Fruit fly (Drosophila melanogaster) whole organism, embryonic: Measurements from ENCODE around the gene Mec2.

ENCODE experiments used
- ATbp ChIP-seq: fragments of 200-800 bp; sonication (Bioruptor generic); optimal IDR thresholded peaks from 2 replicates; lab custom pipeline; 2017; ENCODE audit warnings: missing biosample characterization, mild to moderate bottlenecking, missing genetic modification characterization, missing genetic modification reagents
- Asciz ChIP-seq: fragments of 200-800 bp; sonication (Bioruptor generic); optimal IDR thresholded peaks from 2 replicates; lab custom pipeline; 2017; ENCODE audit warnings: missing biosample characterization, mild to moderate bottlenecking, missing genetic modification characterization, missing genetic modification reagents
- Atf6 ChIP-seq: fragments of 200-800 bp; sonication (Bioruptor generic); IDR thresholded peaks from 2 replicates; pipeline ENCODE4 v1.3.6; 2022; ENCODE audit warnings: missing biosample characterization, missing genetic modification characterization
- Awh ChIP-seq: fragments of 200-800 bp; sonication (Bioruptor generic); IDR thresholded peaks from 2 replicates; pipeline ENCODE4, ENCODE4 v1.3.6; 2022; ENCODE audit warnings: missing biosample characterization, missing genetic modification characterization
- CG10321 ChIP-seq: fragments of 200-800 bp; sonication (Bioruptor generic); IDR thresholded peaks from 2 replicates; pipeline ENCODE4 v1.3.6; 2022; ENCODE audit warnings: missing biosample characterization, missing genetic modification characterization
- CG11247 ChIP-seq: fragments of 200-800 bp; sonication (Bioruptor generic); IDR thresholded peaks from 2 replicates; pipeline ENCODE4 v1.3.6; 2022; ENCODE audit warnings: missing biosample characterization, missing genetic modification characterization
- CG11456 ChIP-seq: fragments of 200-800 bp; sonication (Bioruptor generic); IDR thresholded peaks from 3 replicates; pipeline ENCODE4 v1.3.6; 2022; ENCODE audit warnings: missing biosample characterization, missing genetic modification characterization
- CG12104 ChIP-seq: fragments of 200-800 bp; sonication (Bioruptor generic); optimal IDR thresholded peaks from 3 replicates; lab custom pipeline; 2016; ENCODE audit warnings: missing biosample characterization, missing genetic modification characterization
- CG14050 ChIP-seq: fragments of 200-800 bp; sonication (Bioruptor generic); IDR thresholded peaks from 3 replicates; pipeline ENCODE4 v1.3.6; 2022; ENCODE audit warnings: missing biosample characterization, missing genetic modification characterization
- CG14965 ChIP-seq: fragments of 200-800 bp; sonication (Bioruptor generic); optimal IDR thresholded peaks from 2 replicates; lab custom pipeline; 2016; ENCODE audit warnings: missing biosample characterization, missing genetic modification characterization, borderline replicate concordance
- CG16779 ChIP-seq: fragments of 200-800 bp; sonication (Bioruptor generic); IDR thresholded peaks from 2 replicates; pipeline ENCODE4 v1.3.6; 2022; ENCODE audit warnings: missing biosample characterization, missing genetic modification characterization
- CG18011 ChIP-seq: fragments of 200-800 bp; sonication (Bioruptor generic); optimal IDR thresholded peaks from 2 replicates; lab custom pipeline; 2017; ENCODE audit warnings: missing biosample characterization, missing genetic modification characterization, mild to moderate bottlenecking, moderate library complexity, missing genotype
- CG2712 ChIP-seq: fragments of 200-800 bp; optimal IDR thresholded peaks from 3 replicates; lab custom pipeline; 2019; ENCODE audit warnings: missing biosample characterization, mild to moderate bottlenecking, missing genetic modification characterization, moderate library complexity
- CG30020 ChIP-seq: fragments of 200-800 bp; optimal IDR thresholded peaks from 2 replicates; lab custom pipeline; 2019; ENCODE audit warnings: missing biosample characterization, mild to moderate bottlenecking, missing genetic modification characterization, moderate library complexity
- CG30403 ChIP-seq: fragments of 200-800 bp; sonication (Bioruptor generic); optimal IDR thresholded peaks from 3 replicates; lab custom pipeline; 2016; ENCODE audit warnings: missing biosample characterization, missing genetic modification characterization
- CG32767 ChIP-seq: fragments of 200-800 bp; sonication (Bioruptor generic); IDR thresholded peaks from 2 replicates; pipeline ENCODE4 v1.3.6; 2022; ENCODE audit warnings: missing biosample characterization, missing genetic modification characterization
- CG4707 ChIP-seq: fragments of 200-800 bp; sonication (Bioruptor generic); optimal IDR thresholded peaks from 2 replicates; lab custom pipeline; 2018; ENCODE audit warnings: missing biosample characterization, mild to moderate bottlenecking, missing genetic modification characterization, moderate library complexity
- CG6791 ChIP-seq: fragments of 200-800 bp; sonication (Bioruptor generic); IDR thresholded peaks from 3 replicates; pipeline ENCODE4 v1.3.6; 2022; ENCODE audit warnings: missing biosample characterization, missing genetic modification characterization; ENCODE audit not compliant: partially characterized antibody
- CG7928 ChIP-seq: fragments of 200-800 bp; sonication (Bioruptor generic); optimal IDR thresholded peaks from 2 replicates; lab custom pipeline; 2017; ENCODE audit warnings: missing biosample characterization, mild to moderate bottlenecking, missing genetic modification characterization
- CG8089 ChIP-seq: fragments of 200-800 bp; sonication (Bioruptor generic); optimal IDR thresholded peaks from 3 replicates; lab custom pipeline; 2016; ENCODE audit warnings: missing biosample characterization, missing genetic modification characterization
- CG8765 ChIP-seq: fragments of 200-800 bp; sonication (Bioruptor generic); IDR thresholded peaks from 2 replicates; pipeline ENCODE4 v1.3.6; 2022; ENCODE audit warnings: missing biosample characterization, missing genetic modification characterization
- Camta ChIP-seq: fragments of 200-800 bp; sonication (Bioruptor generic); optimal IDR thresholded peaks from 2 replicates; lab custom pipeline; 2016; ENCODE audit warnings: missing biosample characterization, missing genetic modification characterization
- Doc2 ChIP-seq: fragments of 200-800 bp; sonication (Bioruptor generic); IDR thresholded peaks from 2 replicates; pipeline ENCODE4 v1.3.6; 2022; ENCODE audit warnings: missing biosample characterization, missing genetic modification characterization
- Drgx ChIP-seq: fragments of 200-800 bp; sonication (Bioruptor generic); IDR thresholded peaks from 2 replicates; pipeline ENCODE4 v1.3.6; 2022; ENCODE audit warnings: missing biosample characterization, missing genetic modification characterization
- Eip74EF ChIP-seq, 2 experiments: fragments of 200-800 bp in 1 of 2; fragments of >200 bp in 1 of 2; sonication (Bioruptor generic) in 1 of 2; optimal IDR thresholded peaks; 2 replicates each; lab custom pipeline; 2017 to 2019; ENCODE audit warnings: missing biosample characterization in 2 of 2, missing genetic modification characterization in 2 of 2, mild to moderate bottlenecking in 1 of 2, moderate library complexity in 1 of 2
- HHEX ChIP-seq: fragments of 200-800 bp; sonication (Bioruptor generic); optimal IDR thresholded peaks from 3 replicates; lab custom pipeline; 2017; ENCODE audit warnings: missing biosample characterization, mild to moderate bottlenecking, missing genetic modification characterization, missing genetic modification reagents
- MESR4 ChIP-seq: fragments of 200-800 bp; sonication (Bioruptor generic); optimal IDR thresholded peaks from 2 replicates; lab custom pipeline; 2018; ENCODE audit warnings: missing biosample characterization, mild to moderate bottlenecking, missing genetic modification characterization, moderate library complexity
- Max ChIP-seq: fragments of 200-800 bp; sonication (Bioruptor generic); optimal IDR thresholded peaks from 2 replicates; lab custom pipeline; 2016; ENCODE audit warnings: missing biosample characterization, mild to moderate bottlenecking, missing genetic modification characterization
- Med ChIP-seq: fragments of 200-800 bp; sonication (Bioruptor generic); peaks from one replicate; lab custom pipeline; 2016; ENCODE audit warnings: missing biosample characterization, missing genetic modification characterization, mild to moderate bottlenecking, inconsistent platforms, moderate library complexity
- Nf-YA ChIP-seq: fragments of 200-800 bp; sonication (Bioruptor generic); IDR thresholded peaks from 2 replicates; pipeline ENCODE4 v1.3.6; 2022; ENCODE audit warnings: missing biosample characterization, missing genetic modification characterization
- PHDP ChIP-seq: fragments of 200-800 bp; sonication (Bioruptor generic); optimal IDR thresholded peaks from 3 replicates; lab custom pipeline; 2018; ENCODE audit warnings: missing biosample characterization, mild to moderate bottlenecking, missing genetic modification characterization, moderate library complexity
- Spps ChIP-seq: fragments of 200-800 bp; sonication (Bioruptor generic); optimal IDR thresholded peaks from 2 replicates; lab custom pipeline; 2018; ENCODE audit warnings: missing biosample characterization, mild to moderate bottlenecking, missing genetic modification characterization
- ase ChIP-seq: fragments of 200-800 bp; sonication (Bioruptor generic); IDR thresholded peaks from 3 replicates; pipeline ENCODE4 v1.3.6; 2022; ENCODE audit warnings: missing biosample characterization, missing genetic modification characterization
- bbx ChIP-seq: fragments of 200-800 bp; sonication (Bioruptor generic); IDR thresholded peaks from 2 replicates; pipeline ENCODE4 v1.3.6; 2022; ENCODE audit warnings: missing biosample characterization, missing genetic modification characterization; ENCODE audit not compliant: partially characterized antibody
- da ChIP-seq: fragments of 200-800 bp; sonication (Bioruptor generic); optimal IDR thresholded peaks from 2 replicates; lab custom pipeline; 2016; ENCODE audit warnings: missing biosample characterization, missing genetic modification characterization
- fd3F ChIP-seq: fragments of 200-800 bp; sonication (Bioruptor generic); optimal IDR thresholded peaks from 2 replicates; lab custom pipeline; 2018; ENCODE audit warnings: missing biosample characterization, mild to moderate bottlenecking, missing genetic modification characterization, moderate library complexity
- gsb-n ChIP-seq: fragments of 200-800 bp; sonication (Bioruptor generic); optimal IDR thresholded peaks from 3 replicates; lab custom pipeline; 2018; ENCODE audit warnings: missing biosample characterization, mild to moderate bottlenecking, missing genetic modification characterization
- hb ChIP-seq: fragments of 200-800 bp; sonication (Bioruptor generic); IDR thresholded peaks from 3 replicates; pipeline ENCODE4 v1.3.6; 2022; ENCODE audit warnings: missing biosample characterization, missing genetic modification characterization; ENCODE audit not compliant: partially characterized antibody
- hbn ChIP-seq: fragments of 200-800 bp; sonication (Bioruptor generic); IDR thresholded peaks from 2 replicates; pipeline ENCODE4 v1.3.6; 2022; ENCODE audit warnings: missing biosample characterization, missing genetic modification characterization; ENCODE audit not compliant: partially characterized antibody
- ken ChIP-seq: fragments of 200-800 bp; sonication (Bioruptor generic); IDR thresholded peaks from 3 replicates; pipeline ENCODE4 v1.3.6; 2022; ENCODE audit warnings: missing biosample characterization, missing genetic modification characterization
- org-1 ChIP-seq: fragments of 200-800 bp; sonication (Bioruptor generic); optimal IDR thresholded peaks from 2 replicates; lab custom pipeline; 2017; ENCODE audit warnings: missing biosample characterization, missing genetic modification characterization
- otp ChIP-seq: fragments of 200-800 bp; sonication (Bioruptor generic); IDR thresholded peaks from 3 replicates; pipeline ENCODE4, ENCODE4 v1.3.6; 2022; ENCODE audit warnings: missing biosample characterization, missing genetic modification characterization
- pb ChIP-seq: fragments of 200-800 bp; sonication (Bioruptor generic); optimal IDR thresholded peaks from 3 replicates; lab custom pipeline; 2016; ENCODE audit warnings: missing biosample characterization, missing genetic modification characterization
- pita ChIP-seq: fragments of 200-800 bp; sonication (Bioruptor generic); optimal IDR thresholded peaks from 2 replicates; lab custom pipeline; 2017; ENCODE audit warnings: missing biosample characterization, mild to moderate bottlenecking, missing genetic modification characterization
- vvl ChIP-seq: fragments of 200-800 bp; sonication (Bioruptor generic); IDR thresholded peaks from 2 replicates; pipeline ENCODE4 v1.3.6; 2022; ENCODE audit warnings: missing biosample characterization, missing genetic modification characterization
- zfh2 ChIP-seq: fragments of 200-800 bp; sonication (Bioruptor generic); optimal IDR thresholded peaks from 2 replicates; lab custom pipeline; 2016; ENCODE audit warnings: missing biosample characterization, missing genetic modification characterization

Gene Mec2

DNA sequence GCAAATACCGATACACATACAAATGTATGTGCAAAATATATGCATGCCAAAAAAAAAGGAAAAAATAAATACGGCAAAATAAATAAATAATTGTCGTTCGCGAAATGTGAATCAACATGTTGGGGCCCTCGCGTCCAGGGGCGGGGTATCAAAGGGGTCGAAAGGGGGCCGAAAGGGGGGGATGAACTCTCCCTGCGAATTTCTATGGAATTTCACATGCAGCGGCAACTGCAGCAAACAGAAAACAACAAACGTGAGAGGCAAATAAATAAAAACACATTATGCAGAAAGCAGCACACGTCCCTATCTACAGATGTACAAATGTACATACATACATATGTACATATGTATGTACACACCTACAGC, 38.3 kb upstream of the Mec2 start:
- no peak for TF ChIP-seq bbx (GFP tag; lab: Robert Waterston, UW)
- no peak for TF ChIP-seq CG30403 (GFP tag; lab: Kevin White, UChicago)
- TF ChIP-seq Asciz (GFP tag; lab: Kevin White, UChicago), result no peak
- TF ChIP-seq Drgx (GFP tag; lab: Robert Waterston, UW), result 0 out of 2 replicates have a peak, but pooled peaks have one; percentile 21
- 0 out of 3 replicates have a peak, but pooled peaks have one; percentile 24 for TF ChIP-seq CG6791 (GFP tag; lab: Robert Waterston, UW)
- TF ChIP-seq, all 482 proteins: peak for 2

DNA sequence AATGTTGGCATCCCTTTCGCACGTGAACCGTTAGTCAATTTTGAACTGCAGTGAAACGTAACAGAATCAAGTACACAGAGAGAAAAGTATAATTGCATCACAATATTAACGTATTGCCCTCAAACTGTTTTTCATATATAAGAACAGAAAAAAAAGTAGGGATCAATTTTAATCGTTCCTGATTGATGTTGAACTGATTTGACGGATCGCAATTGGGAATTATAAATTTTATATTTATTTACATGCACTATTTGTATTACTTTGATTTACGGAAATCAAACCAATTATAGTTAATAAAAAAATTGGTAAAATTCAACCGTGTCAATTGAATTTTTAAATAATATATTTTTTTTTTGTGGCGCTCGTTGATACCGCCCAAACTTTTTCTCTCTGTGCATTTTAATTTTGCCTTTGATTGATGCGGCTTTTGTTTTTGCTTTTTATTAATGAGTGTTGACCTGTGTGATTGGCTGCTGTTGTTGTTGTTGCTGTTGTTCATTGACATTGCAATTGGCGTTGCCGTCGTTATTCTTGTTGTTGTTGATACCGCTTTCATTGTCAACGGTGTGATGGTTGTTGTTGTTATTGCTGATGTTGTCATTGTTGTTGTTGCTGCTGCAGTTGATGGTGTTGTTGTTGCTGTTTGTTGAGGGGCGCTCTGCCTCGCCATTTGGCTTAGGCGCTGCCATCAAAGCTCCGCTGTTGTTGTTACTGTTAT, 35.1 kb upstream of the Mec2 start:
- peak; percentile 45 for TF ChIP-seq Asciz (GFP tag; lab: Kevin White, UChicago)
- TF ChIP-seq CG16779 (GFP tag; lab: Robert Waterston, UW), result no peak
- TF ChIP-seq CG8765 (GFP tag; lab: Robert Waterston, UW), result no peak
- TF ChIP-seq CG7928 (GFP tag; lab: Kevin White, UChicago), result no peak
- no peak for TF ChIP-seq CG30020 (tag; lab: Kevin White, UChicago)
- TF ChIP-seq Med, result peak; percentile 67
- peak; percentile 55 for TF ChIP-seq Max (GFP tag; lab: Kevin White, UChicago)
- TF ChIP-seq ken, result no peak
- peak; percentile 47 for TF ChIP-seq org-1 (GFP tag; lab: Kevin White, UChicago)
- no peak for TF ChIP-seq hbn (GFP tag; lab: Robert Waterston, UW)
- no peak for TF ChIP-seq Awh (GFP tag; lab: Robert Waterston, UW)
- no peak for TF ChIP-seq CG11456
- no peak for TF ChIP-seq CG8089
- TF ChIP-seq CG18011 (GFP tag; lab: Kevin White, UChicago), result no peak
- peak; percentile 47; the same call in 1 of the 3 replicates for TF ChIP-seq otp (GFP tag; lab: Robert Waterston, UW)
- peak; percentile 40 for TF ChIP-seq HHEX (GFP tag; lab: Kevin White, UChicago)
- no peak for TF ChIP-seq pita (GFP tag; lab: Kevin White, UChicago)
- TF ChIP-seq zfh2 (GFP tag; lab: Kevin White, UChicago), result no peak
- TF ChIP-seq hb (GFP tag; lab: Robert Waterston, UW), result no peak
- TF ChIP-seq fd3F (GFP tag; lab: Kevin White, UChicago), result peak; percentile 43
- TF ChIP-seq ase, result 0 out of 3 replicates have a peak, but pooled peaks have one; percentile 48
- TF ChIP-seq PHDP (tag; lab: Kevin White, UChicago), result peak; percentile 57
- no peak for TF ChIP-seq Eip74EF (GFP tag; optimal IDR thresholded peaks at IDR 0.05; lab: Kevin White, UChicago)
- TF ChIP-seq CG14050 (GFP tag; lab: Robert Waterston, UW), result peak; percentile 36; the same call in 1 of the 3 replicates
- peak; percentile 53 for TF ChIP-seq vvl (GFP tag; lab: Robert Waterston, UW)
- TF ChIP-seq CG6791 (GFP tag; lab: Robert Waterston, UW), result no peak
- 0 out of 2 replicates have a peak, but pooled peaks have one; percentile 19 for TF ChIP-seq CG11247 (GFP tag; lab: Robert Waterston, UW)
- no peak for TF ChIP-seq CG32767 (GFP tag; lab: Robert Waterston, UW)
- TF ChIP-seq CG14965 (GFP tag; lab: Kevin White, UChicago), result no peak
- peak; percentile 62 for TF ChIP-seq gsb-n (tag; lab: Kevin White, UChicago)
- peak; percentile 51 for TF ChIP-seq ATbp (GFP tag; lab: Kevin White, UChicago)
- TF ChIP-seq Atf6 (GFP tag; lab: Robert Waterston, UW), result peak; percentile 35; the same call in 1 of the 2 replicates
- TF ChIP-seq Doc2 (GFP tag; lab: Robert Waterston, UW), result no peak
- TF ChIP-seq Camta (GFP tag; lab: Kevin White, UChicago), result peak; percentile 6
- TF ChIP-seq CG12104 (GFP tag; lab: Kevin White, UChicago), result peak; percentile 61
- TF ChIP-seq CG10321 (GFP tag; lab: Robert Waterston, UW), result no peak; the same call in 1 of the 2 replicates
- TF ChIP-seq CG4707 (GFP tag; lab: Kevin White, UChicago), result no peak
- no peak for TF ChIP-seq MESR4
- peak; percentile 71 for TF ChIP-seq CG2712 (tag; lab: Kevin White, UChicago)
- TF ChIP-seq pb (GFP tag; lab: Kevin White, UChicago), result no peak
- no peak for TF ChIP-seq da (GFP tag; lab: Kevin White, UChicago)
- TF ChIP-seq Spps (tag; lab: Kevin White, UChicago), result peak; percentile 14
- no peak for TF ChIP-seq Nf-YA (GFP tag; lab: Robert Waterston, UW)
